Worm (Caenorhabditis elegans) whole organism, L4 larva: ENCODE data around the gene C45H4.14.

Source experiments
- T20F7.1 ChIP-seq: fragments of 200-800 bp; sonication (Bioruptor generic); optimal IDR thresholded peaks from 2 replicates; lab custom pipeline; 2018; ENCODE audit warnings: mild to moderate bottlenecking, missing genetic modification characterization, missing compliant biosample characterization
- ama-1 ChIP-seq: fragments of 150-350 bp; optimal IDR thresholded peaks from 2 replicates; lab custom pipeline; 2014; ENCODE audit warnings: inconsistent platforms, mixed read lengths
- ceh-82 ChIP-seq: sonication (generic microtip); optimal IDR thresholded peaks from 2 replicates; lab custom pipeline; 2017; ENCODE audit warnings: missing biosample characterization, missing genetic modification characterization
- daf-12 ChIP-seq: fragments of 150-350 bp; optimal IDR thresholded peaks from 2 replicates; lab custom pipeline; 2014; ENCODE audit warnings: missing biosample characterization, missing genetic modification reagents, missing genetic modification characterization
- daf-16 ChIP-seq, 3 experiments: sonication (generic microtip); optimal IDR thresholded peaks; 2 replicates each; lab custom pipeline; 2016 to 2017; ENCODE audit warnings: missing genetic modification characterization in 3 of 3, missing genetic modification reagents in 3 of 3, mild to moderate bottlenecking in 2 of 3, missing compliant biosample characterization in 2 of 3, missing biosample characterization in 1 of 3, moderate library complexity in 1 of 3
- lin-15B ChIP-seq: fragments of 150-350 bp; sonication (generic microtip); optimal IDR thresholded peaks from 3 replicates; lab custom pipeline; 2014; ENCODE audit warnings: missing biosample characterization, missing genetic modification characterization
- lin-29 ChIP-seq: fragments of 200-800 bp; sonication (Bioruptor generic); IDR thresholded peaks from 2 replicates; pipeline ENCODE4 v1.3.6; 2022; ENCODE audit warnings: missing genetic modification reagents, missing genetic modification characterization, missing compliant biosample characterization
- lin-39 ChIP-seq: fragments of 150-350 bp; optimal IDR thresholded peaks from 2 replicates; lab custom pipeline; 2014; ENCODE audit warnings: missing biosample characterization, missing genetic modification reagents, missing genetic modification characterization
- mep-1 ChIP-seq: fragments of 150-350 bp; sonication (generic microtip); optimal IDR thresholded peaks from 3 replicates; lab custom pipeline; 2014; ENCODE audit warnings: missing biosample characterization, missing genetic modification characterization
- nhr-77 ChIP-seq: fragments of 150-350 bp; optimal IDR thresholded peaks from 2 replicates; lab custom pipeline; 2014; ENCODE audit warnings: missing biosample characterization, missing genetic modification characterization
- skn-1 ChIP-seq: fragments of 150-350 bp; optimal IDR thresholded peaks from 2 replicates; lab custom pipeline; 2014; ENCODE audit warnings: missing biosample characterization, missing genetic modification characterization
- spr-1 ChIP-seq: sonication (generic microtip); optimal IDR thresholded peaks from 2 replicates; lab custom pipeline; 2016; ENCODE audit warnings: mild to moderate bottlenecking, missing genetic modification characterization, missing compliant biosample characterization
- zip-2 ChIP-seq: fragments of 150-350 bp; optimal IDR thresholded peaks from 2 replicates; lab custom pipeline; 2014; ENCODE audit warnings: missing biosample characterization, missing genetic modification characterization

ce11 chrV:2146044-2146443, 13.2 kb downstream of the C45H4.14 start, which contains the start of gene str-52:
- TF ChIP-seq ceh-82 (tag; lab: Kevin White, UChicago), result no peak
- no peak for TF ChIP-seq skn-1 (tag; lab: Kevin White, UChicago)
- no peak for TF ChIP-seq lin-15B (tag; lab: Kevin White, UChicago)
- no peak for TF ChIP-seq spr-1 (tag; lab: Kevin White, UChicago)
- no peak for TF ChIP-seq lin-39 (tag; lab: Kevin White, UChicago)
- TF ChIP-seq daf-12 (tag; lab: Kevin White, UChicago), result no peak
- TF ChIP-seq nhr-77 (tag; lab: Kevin White, UChicago), result no peak
- no peak for TF ChIP-seq mep-1
- TF ChIP-seq zip-2, result no peak
- no peak for TF ChIP-seq lin-29 (GFP tag; lab: Robert Waterston, UW)
- TF ChIP-seq ama-1 (lab: Kevin White, UChicago), result no peak
- no peak for TF ChIP-seq daf-16 (GFP tag; optimal IDR thresholded peaks at IDR 0.05; lab: Kevin White, UChicago)
- TF ChIP-seq daf-16 (tag; optimal IDR thresholded peaks at IDR 0.05; lab: Kevin White, UChicago), result no peak
- no peak for TF ChIP-seq T20F7.1 (GFP tag; lab: Kevin White, UChicago)
